Worm (Caenorhabditis elegans): Measurements from ENCODE around the gene slfl-5.

ce11 chrV:12233425-12233824, 11.4 kb downstream of the slfl-5 start:
- TF ChIP-seq unc-39 (tag; optimal IDR thresholded peaks at IDR 0.05) (no peak), nhr-237 (tag; optimal IDR thresholded peaks at IDR 0.05) (no peak), nhr-76 (tag; optimal IDR thresholded peaks at IDR 0.05) (no peak), M03D4.4 (tag; optimal IDR thresholded peaks at IDR 0.05) (no peak), ham-2 (GFP tag; optimal IDR thresholded peaks at IDR 0.05) (no peak)

Measured in whole organism, mixed stage, embryonic.